Worm (Caenorhabditis elegans): ENCODE data around the gene sup-37.
A peak's percentile ranks its signal among the peaks of the same experiment; 100 is the strongest.

sup-37 gene

ce11 chrV:8776270-8776669 is 10.1 kb upstream of the sup-37 start, which contains the start of gene B0507.1:
B0507.1 (plus strand) TSS chrV:8776570.
- TF ChIP-seq pes-1 (GFP tag; IDR thresholded peaks at IDR 0.05) = no peak

ce11 chrV:8781164-8781563 is 5.2 kb upstream of the sup-37 start:
- no peak for TF ChIP-seq ets-7 (tag; optimal IDR thresholded peaks at IDR 0.05)
- no peak for TF ChIP-seq pes-1 (GFP tag; IDR thresholded peaks at IDR 0.05)
- TF ChIP-seq tra-4 (tag; optimal IDR thresholded peaks at IDR 0.05) = no peak
- TF ChIP-seq aly-1 (tag; optimal IDR thresholded peaks at IDR 0.05) = no peak
- TF ChIP-seq hmbx-1 (tag; optimal IDR thresholded peaks at IDR 0.05) = no peak
- no peak for TF ChIP-seq B0310.2 (tag; optimal IDR thresholded peaks at IDR 0.05)
- no peak for TF ChIP-seq ceh-36 (tag; optimal IDR thresholded peaks at IDR 0.05)
- TF ChIP-seq sea-1 (GFP tag; conservative IDR thresholded peaks at IDR 0.05) = no peak
- TF ChIP-seq hmg-4 (GFP tag; optimal IDR thresholded peaks at IDR 0.05) = no peak
- no peak for TF ChIP-seq tbx-37 (GFP tag; conservative IDR thresholded peaks at IDR 0.05)
- TF ChIP-seq ceh-13 (GFP tag; optimal IDR thresholded peaks at IDR 0.05) = no peak
- no peak for TF ChIP-seq scrt-1 (GFP tag; IDR thresholded peaks at IDR 0.05)
- TF ChIP-seq flt-1 (GFP tag; IDR thresholded peaks at IDR 0.05) = no peak
- TF ChIP-seq ama-1 (optimal IDR thresholded peaks at IDR 0.05) = no peak
- no peak for TF ChIP-seq F13C5.2 (tag; optimal IDR thresholded peaks at IDR 0.05)
- no peak for TF ChIP-seq tbx-11 (GFP tag; IDR thresholded peaks at IDR 0.05)
- no peak for TF ChIP-seq hnd-1 (tag; optimal IDR thresholded peaks at IDR 0.05)

ce11 chrV:8782112-8782511 is 4.2 kb upstream of the sup-37 start:
- TF ChIP-seq pes-1 (GFP tag; IDR thresholded peaks at IDR 0.05) (no peak), flt-1 (GFP tag; IDR thresholded peaks at IDR 0.05) (no peak), ceh-36 (tag; optimal IDR thresholded peaks at IDR 0.05) (no peak), tbx-37 (GFP tag; conservative IDR thresholded peaks at IDR 0.05) (0 out of 2 replicates have a peak, but pooled peaks have one; percentile 10), tra-4 (tag; optimal IDR thresholded peaks at IDR 0.05) (no peak), hmbx-1 (tag; optimal IDR thresholded peaks at IDR 0.05) (no peak), ceh-13 (GFP tag; optimal IDR thresholded peaks at IDR 0.05) (no peak)

- TF ChIP-seq ama-1 (optimal IDR thresholded peaks at IDR 0.05) (no peak), hmg-4 (GFP tag; optimal IDR thresholded peaks at IDR 0.05) (peak; percentile 45)
Observed at ce11 chrV:8784485-8784884, 1.9 kb upstream of the sup-37 start.

- peak; percentile 47 for TF ChIP-seq B0310.2 (tag; optimal IDR thresholded peaks at IDR 0.05)
- peak; percentile 59; the same call in 1 of the 2 replicates for TF ChIP-seq scrt-1 (GFP tag; IDR thresholded peaks at IDR 0.05)
- peak; percentile 94 for TF ChIP-seq hmg-4 (GFP tag; optimal IDR thresholded peaks at IDR 0.05)
- no peak for TF ChIP-seq tra-4 (tag; optimal IDR thresholded peaks at IDR 0.05)
- peak; percentile 21 for TF ChIP-seq aly-1 (tag; optimal IDR thresholded peaks at IDR 0.05)
- no peak for TF ChIP-seq ceh-13 (GFP tag; optimal IDR thresholded peaks at IDR 0.05)
- TF ChIP-seq F13C5.2 (tag; optimal IDR thresholded peaks at IDR 0.05) = peak; percentile 21
- TF ChIP-seq tbx-37 (GFP tag; conservative IDR thresholded peaks at IDR 0.05) = no peak
- TF ChIP-seq pes-1 (GFP tag; IDR thresholded peaks at IDR 0.05) = peak; percentile 50
- TF ChIP-seq ceh-36 (tag; optimal IDR thresholded peaks at IDR 0.05) = peak; percentile 59
- TF ChIP-seq hmbx-1 (tag; optimal IDR thresholded peaks at IDR 0.05) = no peak
- 0 out of 2 replicates have a peak, but pooled peaks have one; percentile 52 for TF ChIP-seq sea-1 (GFP tag; conservative IDR thresholded peaks at IDR 0.05)
Observed at ce11 chrV:8785526-8785925, 819 bp upstream of the sup-37 start.

- TF ChIP-seq hmbx-1 (tag; optimal IDR thresholded peaks at IDR 0.05) (no peak), tra-4 (tag; optimal IDR thresholded peaks at IDR 0.05) (no peak), scrt-1 (GFP tag; IDR thresholded peaks at IDR 0.05) (no peak), ceh-36 (tag; optimal IDR thresholded peaks at IDR 0.05) (no peak), hmg-4 (GFP tag; optimal IDR thresholded peaks at IDR 0.05) (no peak), ama-1 (optimal IDR thresholded peaks at IDR 0.05) (no peak), tbx-11 (GFP tag; IDR thresholded peaks at IDR 0.05) (no peak), flt-1 (GFP tag; IDR thresholded peaks at IDR 0.05) (no peak), ceh-13 (GFP tag; optimal IDR thresholded peaks at IDR 0.05) (no peak), F13C5.2 (tag; optimal IDR thresholded peaks at IDR 0.05) (no peak), pes-1 (GFP tag; IDR thresholded peaks at IDR 0.05) (no peak), hnd-1 (tag; optimal IDR thresholded peaks at IDR 0.05) (no peak), B0310.2 (tag; optimal IDR thresholded peaks at IDR 0.05) (no peak), sea-1 (GFP tag; conservative IDR thresholded peaks at IDR 0.05) (no peak), tbx-37 (GFP tag; conservative IDR thresholded peaks at IDR 0.05) (no peak), aly-1 (tag; optimal IDR thresholded peaks at IDR 0.05) (no peak)
Observed at ce11 chrV:8789345-8789744, 3.0 kb downstream of the sup-37 start.

ce11 chrV:8792814-8793213 is 6.5 kb downstream of the sup-37 start:
- TF ChIP-seq ama-1 (optimal IDR thresholded peaks at IDR 0.05) = peak; percentile 55
- TF ChIP-seq hmg-4 (GFP tag; optimal IDR thresholded peaks at IDR 0.05) = no peak
- no peak for TF ChIP-seq ceh-36 (tag; optimal IDR thresholded peaks at IDR 0.05)

ce11 chrV:8795499-8795898 is 9.2 kb downstream of the sup-37 start:
- TF ChIP-seq ets-7 (tag; optimal IDR thresholded peaks at IDR 0.05) = no peak
- TF ChIP-seq F13C5.2 (tag; optimal IDR thresholded peaks at IDR 0.05) = no peak
- TF ChIP-seq pes-1 (GFP tag; IDR thresholded peaks at IDR 0.05) = no peak
- no peak for TF ChIP-seq hmg-4 (GFP tag; optimal IDR thresholded peaks at IDR 0.05)

- no peak for TF ChIP-seq sea-1 (GFP tag; conservative IDR thresholded peaks at IDR 0.05)
- TF ChIP-seq scrt-1 (GFP tag; IDR thresholded peaks at IDR 0.05) = no peak
- no peak for TF ChIP-seq tbx-37 (GFP tag; conservative IDR thresholded peaks at IDR 0.05)
- TF ChIP-seq ceh-13 (GFP tag; optimal IDR thresholded peaks at IDR 0.05) = no peak
- no peak for TF ChIP-seq ama-1 (optimal IDR thresholded peaks at IDR 0.05)
- no peak for TF ChIP-seq ets-7 (tag; optimal IDR thresholded peaks at IDR 0.05)
- TF ChIP-seq pes-1 (GFP tag; IDR thresholded peaks at IDR 0.05) = no peak
- TF ChIP-seq tbx-11 (GFP tag; IDR thresholded peaks at IDR 0.05) = no peak
- no peak for TF ChIP-seq B0310.2 (tag; optimal IDR thresholded peaks at IDR 0.05)
- TF ChIP-seq ceh-36 (tag; optimal IDR thresholded peaks at IDR 0.05) = no peak
- no peak for TF ChIP-seq F13C5.2 (tag; optimal IDR thresholded peaks at IDR 0.05)
- TF ChIP-seq aly-1 (tag; optimal IDR thresholded peaks at IDR 0.05) = no peak
- no peak for TF ChIP-seq tra-4 (tag; optimal IDR thresholded peaks at IDR 0.05)
- TF ChIP-seq hmg-4 (GFP tag; optimal IDR thresholded peaks at IDR 0.05) = no peak
- no peak for TF ChIP-seq hmbx-1 (tag; optimal IDR thresholded peaks at IDR 0.05)
- TF ChIP-seq hnd-1 (tag; optimal IDR thresholded peaks at IDR 0.05) = no peak
- no peak for TF ChIP-seq flt-1 (GFP tag; IDR thresholded peaks at IDR 0.05)
Observed at ce11 chrV:8796246-8796645, 9.9 kb downstream of the sup-37 start.

Data from whole organism, early embryonic.